Fruit fly (Drosophila melanogaster): ENCODE data around the gene per.
A peak's percentile ranks its signal among the peaks of the same experiment; 100 is the strongest.

per gene

dm6 chrX:2703693-2704092 is 18.3 kb downstream of the per start, which contains the start of gene Ugalt (continued):
- TF ChIP-seq CG43689 (GFP tag; IDR thresholded peaks at IDR 0.05) (peak; percentile 100), CG18476 (GFP tag; optimal IDR thresholded peaks at IDR 0.05) (peak; percentile 100), CG16813 (GFP tag; IDR thresholded peaks at IDR 0.05; ENCODE audit: partially characterized antibody) (no peak), run (tag; optimal IDR thresholded peaks at IDR 0.05) (peak; percentile 100), Mes4 (GFP tag; optimal IDR thresholded peaks at IDR 0.05) (peak; percentile 100), CkIIα-i1 (GFP tag; IDR thresholded peaks at IDR 0.05) (peak; percentile 100), ara (GFP tag; IDR thresholded peaks at IDR 0.05) (peak; percentile 100), CG10565 (GFP tag; optimal IDR thresholded peaks at IDR 0.05) (peak; percentile 100), Elba2 (GFP tag; optimal IDR thresholded peaks at IDR 0.05) (peak; percentile 98), CG32772 (GFP tag; IDR thresholded peaks at IDR 0.05) (peak; percentile 100), CG15479 (GFP tag; optimal IDR thresholded peaks at IDR 0.05) (peak; percentile 72), Sry-δ (GFP tag; optimal IDR thresholded peaks at IDR 0.05) (peak; percentile 94), CG8281 (tag; optimal IDR thresholded peaks at IDR 0.05) (peak; percentile 98), MBD-R2 (GFP tag; IDR thresholded peaks at IDR 0.05) (peak; percentile 100), caup (GFP tag; optimal IDR thresholded peaks at IDR 0.05; ENCODE audit: severe bottlenecking) (peak; percentile 100), gce (GFP tag; IDR thresholded peaks at IDR 0.05) (peak; percentile 100), CG11560 (tag; IDR thresholded peaks at IDR 0.05) (peak; percentile 98), CG7271 (tag; optimal IDR thresholded peaks at IDR 0.05) (peak; percentile 100), Camta (GFP tag; optimal IDR thresholded peaks at IDR 0.05) (peak; percentile 100), wek (GFP tag; optimal IDR thresholded peaks at IDR 0.05) (peak; percentile 100), pzg (GFP tag; optimal IDR thresholded peaks at IDR 0.05) (peak; percentile 89), CG6175 (GFP tag; IDR thresholded peaks at IDR 0.05) (peak; percentile 100), CG13287 (GFP tag; IDR thresholded peaks at IDR 0.05; ENCODE audit: partially characterized antibody) (peak; percentile 71), Opbp (GFP tag; IDR thresholded peaks at IDR 0.05; ENCODE audit: partially characterized antibody) (peak; percentile 51; the same call in 1 of the 3 replicates), CG31224 (GFP tag; IDR thresholded peaks at IDR 0.05) (peak; percentile 100), ttk (GFP tag; IDR thresholded peaks at IDR 0.05) (peak; percentile 100), CG16779 (GFP tag; IDR thresholded peaks at IDR 0.05) (peak; percentile 100), fd64A (GFP tag; optimal IDR thresholded peaks at IDR 0.05) (peak; percentile 100), dpn (GFP tag; optimal IDR thresholded peaks at IDR 0.05) (peak; percentile 100), yki (optimal IDR thresholded peaks at IDR 0.05) (no peak), CG34422 (GFP tag; IDR thresholded peaks at IDR 0.05) (peak; percentile 100), CG15269 (tag; optimal IDR thresholded peaks at IDR 0.05) (peak; percentile 100), CG10267 (tag; optimal IDR thresholded peaks at IDR 0.05) (peak; percentile 100), cato (GFP tag; optimal IDR thresholded peaks at IDR 0.05; ENCODE audit: borderline replicate concordance) (peak; percentile 100), sens (GFP tag) (peak; percentile 100), CG4707 (GFP tag; optimal IDR thresholded peaks at IDR 0.05) (peak; percentile 99), stc (GFP tag; IDR thresholded peaks at IDR 0.05) (peak; percentile 100), CG4360 (GFP tag; IDR thresholded peaks at IDR 0.05) (peak; percentile 100), Spps (tag; optimal IDR thresholded peaks at IDR 0.05) (peak; percentile 100), CG10147 (GFP tag; optimal IDR thresholded peaks at IDR 0.05) (peak; percentile 100), CG14860 (GFP tag; IDR thresholded peaks at IDR 0.05; ENCODE audit: partially characterized antibody) (no peak), CG2116 (GFP tag; optimal IDR thresholded peaks at IDR 0.05) (peak; percentile 95), H2.0 (GFP tag; IDR thresholded peaks at IDR 0.05) (peak; percentile 100), CG12155 (GFP tag; optimal IDR thresholded peaks at IDR 0.05) (peak; percentile 100), nerfin-2 (GFP tag; IDR thresholded peaks at IDR 0.05; ENCODE audit: partially characterized antibody) (0 out of 2 replicates have a peak, but pooled peaks have one; percentile 27), nau (GFP tag; optimal IDR thresholded peaks at IDR 0.05) (peak; percentile 100), pan (optimal IDR thresholded peaks at IDR 0.05) (no peak), pan (GFP tag; optimal IDR thresholded peaks at IDR 0.05 in 1 of 2, IDR thresholded peaks at IDR 0.05 in 1 of 2) (peak in 1 of 2 experiments; percentile 100), CG2120 (GFP tag; optimal IDR thresholded peaks at IDR 0.05) (peak; percentile 100), CG9437 (GFP tag; optimal IDR thresholded peaks at IDR 0.05) (peak; percentile 97), vvl (GFP tag; IDR thresholded peaks at IDR 0.05) (peak; percentile 100)

All from whole organism, embryonic.